Worm (Caenorhabditis elegans) whole organism, L4 larva: ENCODE results near the gene ipla-5.

Source experiments
- ama-1 ChIP-seq: fragments of 150-350 bp; optimal IDR thresholded peaks from 2 replicates; lab custom pipeline; 2014; ENCODE audit warnings: inconsistent platforms, mixed read lengths
- nhr-237 ChIP-seq: sonication (generic microtip); optimal IDR thresholded peaks from 2 replicates; lab custom pipeline; 2017; ENCODE audit warnings: missing biosample characterization, missing genetic modification characterization
- pqm-1 ChIP-seq: sonication (generic microtip); optimal IDR thresholded peaks from 2 replicates; lab custom pipeline; 2017; ENCODE audit warnings: missing biosample characterization, missing genetic modification characterization
- unc-62 ChIP-seq, 3 experiments: fragments of 150-350 bp in 1 of 3; sonication (generic microtip); optimal IDR thresholded peaks in 2 of 3; peaks in 1 of 3; 1 replicate in 1 of 3; 2 replicates in 2 of 3; lab custom pipeline; 2014 to 2017; ENCODE audit warnings: missing biosample characterization in 3 of 3, missing genetic modification characterization in 3 of 3, missing genetic modification reagents in 3 of 3, missing genotype in 1 of 3

ce11 chrIV:8761896-8762295 lies 46.8 kb downstream of the ipla-5 start, which contains the start of the genes F20C5.11 and klp-11:
- TF ChIP-seq unc-62 (GFP tag; optimal IDR thresholded peaks at IDR 0.05 in 1 of 2; lab: Kevin White, UChicago) (no peak), unc-62 (tag; optimal IDR thresholded peaks at IDR 0.05; lab: Kevin White, UChicago) (no peak), pqm-1 (tag; lab: Kevin White, UChicago) (no peak), nhr-237 (no peak), ama-1 (lab: Kevin White, UChicago) (no peak)
